Worm (Caenorhabditis elegans) whole organism, L4 larva: ENCODE data around the gene skr-6.
"Not testable (repeated sequence)": the region's sequence is repeated elsewhere in the genome, so short reads cannot be mapped to it uniquely, and the experiment has no call there.

Source experiments
- F10B5.3 ChIP-seq: sonication (generic microtip); optimal IDR thresholded peaks from 2 replicates; lab custom pipeline; 2016; ENCODE audit warnings: mild to moderate bottlenecking, missing genetic modification characterization, missing compliant biosample characterization
- F44E2.7 ChIP-seq: fragments of 200-800 bp; sonication (Bioruptor generic); IDR thresholded peaks from 2 replicates; pipeline ENCODE4 v2.1.2; 2022; ENCODE audit warnings: missing genetic modification characterization, missing compliant biosample characterization
- F49E8.2 ChIP-seq: sonication (generic microtip); optimal IDR thresholded peaks from 2 replicates; lab custom pipeline; 2016; ENCODE audit warnings: missing compliant biosample characterization, mild to moderate bottlenecking, missing genetic modification characterization, borderline replicate concordance
- T20F7.1 ChIP-seq: fragments of 200-800 bp; sonication (Bioruptor generic); optimal IDR thresholded peaks from 2 replicates; lab custom pipeline; 2018; ENCODE audit warnings: mild to moderate bottlenecking, missing genetic modification characterization, missing compliant biosample characterization
- T26A8.4 ChIP-seq: fragments of 200-800 bp; sonication (Bioruptor generic); IDR thresholded peaks from 2 replicates; pipeline ENCODE4 v1.3.6; 2022; ENCODE audit warnings: missing genetic modification characterization, missing compliant biosample characterization
- Y48G9A.11 ChIP-seq: fragments of 200-800 bp; sonication (Bioruptor generic); IDR thresholded peaks from 2 replicates; pipeline ENCODE4 v1.3.6; 2022; ENCODE audit warnings: missing genetic modification reagents, missing genetic modification characterization, missing compliant biosample characterization
- ZK337.2 ChIP-seq: fragments of 200-800 bp; sonication (Bioruptor generic); IDR thresholded peaks from 2 replicates; pipeline ENCODE4 v1.3.6; 2022; ENCODE audit warnings: missing genetic modification reagents, missing genetic modification characterization, missing compliant biosample characterization
- ZK546.5 ChIP-seq, 2 experiments: sonication (generic microtip); optimal IDR thresholded peaks; 2 replicates each; lab custom pipeline; 2017; ENCODE audit warnings: missing biosample characterization in 2 of 2, missing genetic modification characterization in 2 of 2
- ama-1 ChIP-seq: fragments of 150-350 bp; optimal IDR thresholded peaks from 2 replicates; lab custom pipeline; 2014; ENCODE audit warnings: inconsistent platforms, mixed read lengths
- attf-4 ChIP-seq: sonication (generic microtip); optimal IDR thresholded peaks from 3 replicates; lab custom pipeline; 2017; ENCODE audit warnings: missing biosample characterization, missing genetic modification characterization
- ceh-44 ChIP-seq: fragments of 200-800 bp; sonication (Bioruptor generic); IDR thresholded peaks from 2 replicates; pipeline ENCODE4 v1.3.6; 2022; ENCODE audit warnings: missing genetic modification reagents, missing genetic modification characterization, missing compliant biosample characterization
- cey-2 ChIP-seq: sonication (generic microtip); optimal IDR thresholded peaks from 3 replicates; lab custom pipeline; 2017; ENCODE audit warnings: missing genetic modification characterization, mild to moderate bottlenecking, missing compliant biosample characterization, antibody characterized with exemption, borderline replicate concordance; ENCODE audit not compliant: insufficient read depth
- daf-8 ChIP-seq: fragments of 200-800 bp; sonication (Bioruptor generic); IDR thresholded peaks from 2 replicates; pipeline ENCODE4 v1.3.6; 2022; ENCODE audit warnings: missing genetic modification characterization, missing compliant biosample characterization
- dmd-8 ChIP-seq: fragments of 200-800 bp; sonication (Bioruptor generic); IDR thresholded peaks from 2 replicates; pipeline ENCODE4 v1.3.6; 2022; ENCODE audit warnings: missing genetic modification characterization, missing compliant biosample characterization
- dpl-1 ChIP-seq: fragments of 150-350 bp; optimal IDR thresholded peaks from 2 replicates; lab custom pipeline; 2014; ENCODE audit warnings: missing biosample characterization, missing genetic modification reagents, missing genetic modification characterization
- gei-8 ChIP-seq: fragments of 200-800 bp; sonication (Bioruptor generic); optimal IDR thresholded peaks from 2 replicates; lab custom pipeline; 2018; ENCODE audit warnings: mild to moderate bottlenecking, missing genetic modification characterization, missing compliant biosample characterization
- hif-1 ChIP-seq, 2 experiments: sonication (generic microtip); optimal IDR thresholded peaks; 2 replicates each; lab custom pipeline; 2016 to 2017; ENCODE audit warnings: missing compliant biosample characterization in 2 of 2, missing genetic modification characterization in 2 of 2, missing genetic modification reagents in 2 of 2, missing genotype in 2 of 2, mild to moderate bottlenecking in 1 of 2
- hlh-30 ChIP-seq: sonication (generic microtip); optimal IDR thresholded peaks from 2 replicates; lab custom pipeline; 2017; ENCODE audit warnings: antibody characterized with exemption, mild to moderate bottlenecking, missing genetic modification characterization, missing compliant biosample characterization; ENCODE audit not compliant: insufficient read depth
- lin-29 ChIP-seq: fragments of 200-800 bp; sonication (Bioruptor generic); IDR thresholded peaks from 2 replicates; pipeline ENCODE4 v1.3.6; 2022; ENCODE audit warnings: missing genetic modification reagents, missing genetic modification characterization, missing compliant biosample characterization
- lin-39 ChIP-seq: fragments of 150-350 bp; optimal IDR thresholded peaks from 2 replicates; lab custom pipeline; 2014; ENCODE audit warnings: missing biosample characterization, missing genetic modification reagents, missing genetic modification characterization
- lir-3 ChIP-seq: sonication (generic microtip); optimal IDR thresholded peaks from 2 replicates; lab custom pipeline; 2016; ENCODE audit warnings: mild to moderate bottlenecking, missing genetic modification characterization, missing compliant biosample characterization
- lsy-2 ChIP-seq, 2 experiments: fragments of 150-350 bp in 1 of 2; sonication (generic microtip) in 1 of 2; optimal IDR thresholded peaks; 2 replicates each; lab custom pipeline; 2014 to 2017; ENCODE audit warnings: missing biosample characterization in 2 of 2, missing genetic modification characterization in 2 of 2
- mdl-1 ChIP-seq, 2 experiments: fragments of 150-350 bp in 1 of 2; sonication (generic microtip) in 1 of 2; optimal IDR thresholded peaks; 2 replicates each; lab custom pipeline; 2014 to 2017; ENCODE audit warnings: missing biosample characterization in 2 of 2, missing genetic modification characterization in 2 of 2
- mes-2 ChIP-seq: sonication (generic microtip); optimal IDR thresholded peaks from 2 replicates; lab custom pipeline; 2016; ENCODE audit warnings: missing genotype, mild to moderate bottlenecking, missing genetic modification characterization, missing compliant biosample characterization; ENCODE audit not compliant: poor library complexity, severe bottlenecking
- nhr-10 ChIP-seq: fragments of 150-350 bp; optimal IDR thresholded peaks from 2 replicates; lab custom pipeline; 2014; ENCODE audit warnings: missing biosample characterization, missing genetic modification characterization
- nhr-48 ChIP-seq: sonication (generic microtip); optimal IDR thresholded peaks from 2 replicates; lab custom pipeline; 2016; ENCODE audit warnings: mild to moderate bottlenecking, missing genetic modification characterization, missing compliant biosample characterization
- nhr-6 ChIP-seq: fragments of 150-350 bp; optimal IDR thresholded peaks from 2 replicates; lab custom pipeline; 2014; ENCODE audit warnings: missing biosample characterization, missing genetic modification characterization
- nhr-77 ChIP-seq: fragments of 150-350 bp; optimal IDR thresholded peaks from 2 replicates; lab custom pipeline; 2014; ENCODE audit warnings: missing biosample characterization, missing genetic modification characterization
- pha-4 ChIP-seq, 2 experiments: fragments of 150-350 bp in 1 of 2; fragments of 200-800 bp in 1 of 2; sonication (Bioruptor generic) in 1 of 2; IDR thresholded peaks in 1 of 2; optimal IDR thresholded peaks in 1 of 2; 2 replicates each; pipeline versions ENCODE4 v1.3.6 to Lab custom; 2014 to 2022; ENCODE audit warnings: missing genetic modification characterization in 2 of 2, missing genetic modification reagents in 2 of 2, missing biosample characterization in 1 of 2, missing compliant biosample characterization in 1 of 2
- rbr-2 ChIP-seq: sonication (generic microtip); optimal IDR thresholded peaks from 2 replicates; lab custom pipeline; 2016; ENCODE audit warnings: missing genotype, missing genetic modification characterization, missing compliant biosample characterization
- saeg-2 ChIP-seq: fragments of 200-800 bp; sonication (Bioruptor generic); IDR thresholded peaks from 2 replicates; pipeline ENCODE4 v1.3.6; 2022; ENCODE audit warnings: missing genetic modification reagents, missing genetic modification characterization, missing compliant biosample characterization
- sdz-12 ChIP-seq: fragments of 200-800 bp; sonication (Bioruptor generic); optimal IDR thresholded peaks from 2 replicates; lab custom pipeline; 2018; ENCODE audit warnings: mild to moderate bottlenecking, missing genetic modification characterization, missing compliant biosample characterization
- skn-1 ChIP-seq: fragments of 150-350 bp; optimal IDR thresholded peaks from 2 replicates; lab custom pipeline; 2014; ENCODE audit warnings: missing biosample characterization, missing genetic modification characterization
- spr-1 ChIP-seq: sonication (generic microtip); optimal IDR thresholded peaks from 2 replicates; lab custom pipeline; 2016; ENCODE audit warnings: mild to moderate bottlenecking, missing genetic modification characterization, missing compliant biosample characterization
- spr-3 ChIP-seq: fragments of 200-800 bp; sonication (Bioruptor generic); optimal IDR thresholded peaks from 2 replicates; lab custom pipeline; 2018; ENCODE audit warnings: mild to moderate bottlenecking, missing genetic modification characterization, missing compliant biosample characterization
- unc-130 ChIP-seq: sonication (generic microtip); optimal IDR thresholded peaks from 2 replicates; lab custom pipeline; 2016; ENCODE audit warnings: missing genetic modification reagents, missing genetic modification characterization, missing compliant biosample characterization
- unc-62 ChIP-seq, 3 experiments: fragments of 150-350 bp in 1 of 3; sonication (generic microtip); optimal IDR thresholded peaks in 2 of 3; peaks in 1 of 3; 1 replicate in 1 of 3; 2 replicates in 2 of 3; lab custom pipeline; 2014 to 2017; ENCODE audit warnings: missing biosample characterization in 3 of 3, missing genetic modification characterization in 3 of 3, missing genetic modification reagents in 3 of 3, missing genotype in 1 of 3
- vab-7 ChIP-seq: fragments of 200-800 bp; sonication (Bioruptor generic); IDR thresholded peaks from 2 replicates; pipeline ENCODE4 v1.3.6; 2022; ENCODE audit warnings: missing genetic modification reagents, missing genetic modification characterization, missing compliant biosample characterization
- zag-1 ChIP-seq: fragments of 150-350 bp; optimal IDR thresholded peaks from 2 replicates; lab custom pipeline; 2014; ENCODE audit warnings: missing biosample characterization, missing genetic modification characterization
- zip-11 ChIP-seq: fragments of 200-800 bp; sonication (Bioruptor generic); IDR thresholded peaks from 2 replicates; pipeline ENCODE4 v1.3.6; 2022; ENCODE audit warnings: missing genetic modification characterization, missing compliant biosample characterization
- ztf-11 ChIP-seq: fragments of 150-350 bp; optimal IDR thresholded peaks from 2 replicates; lab custom pipeline; 2014; ENCODE audit warnings: missing biosample characterization, missing genetic modification characterization

The skr-6 gene

DNA sequence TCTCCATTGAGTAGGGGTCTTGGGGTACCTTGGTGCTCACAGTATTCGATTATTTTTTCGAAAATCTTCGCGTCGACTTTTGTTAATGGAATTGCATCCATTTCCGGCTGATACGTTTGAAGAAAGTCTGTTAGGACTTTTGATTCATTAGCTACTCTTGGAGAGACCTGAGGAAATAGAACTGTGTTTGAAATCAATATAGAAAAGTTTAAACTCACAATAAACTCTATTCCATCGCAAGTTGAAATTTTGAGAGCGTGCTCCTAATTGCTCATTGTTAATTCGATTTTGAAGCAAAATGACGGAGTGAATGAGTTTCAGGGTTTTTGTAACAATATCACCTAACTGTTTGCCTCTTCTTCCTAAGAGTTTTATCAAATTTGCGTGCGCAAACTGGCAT lies at the start of gene skr-6:
Gene skr-6 (minus strand): TSS at position 101 of the 400 bp plus-strand sequence.
- no peak for TF ChIP-seq nhr-10 (tag; lab: Kevin White, UChicago)
- no peak for TF ChIP-seq T26A8.4 (GFP tag; lab: Robert Waterston, UW)
- TF ChIP-seq unc-62 (GFP tag; optimal IDR thresholded peaks at IDR 0.05 in 1 of 2; lab: Kevin White, UChicago): no peak
- no peak for TF ChIP-seq unc-62 (tag; optimal IDR thresholded peaks at IDR 0.05; lab: Kevin White, UChicago)
- TF ChIP-seq skn-1 (tag; lab: Kevin White, UChicago): no peak
- no peak for TF ChIP-seq lir-3 (tag; lab: Kevin White, UChicago)
- TF ChIP-seq F10B5.3: no peak
- no peak for TF ChIP-seq lsy-2 (tag; optimal IDR thresholded peaks at IDR 0.05; lab: Kevin White, UChicago)
- no peak for TF ChIP-seq pha-4 (GFP tag; IDR thresholded peaks at IDR 0.05; lab: Robert Waterston, UW)
- TF ChIP-seq pha-4 (tag; optimal IDR thresholded peaks at IDR 0.05; lab: Kevin White, UChicago): no peak
- no peak for TF ChIP-seq ZK546.5 (tag; optimal IDR thresholded peaks at IDR 0.05; lab: Kevin White, UChicago)
- no peak for TF ChIP-seq sdz-12
- no peak for TF ChIP-seq mes-2
- no peak for TF ChIP-seq ztf-11 (tag; lab: Kevin White, UChicago)
- no peak for TF ChIP-seq nhr-48 (tag; lab: Kevin White, UChicago)
- no peak for TF ChIP-seq unc-130
- TF ChIP-seq mdl-1 (tag; optimal IDR thresholded peaks at IDR 0.05; lab: Kevin White, UChicago): no peak
- no peak for TF ChIP-seq F44E2.7
- no peak for TF ChIP-seq spr-1 (tag; lab: Kevin White, UChicago)

DNA sequence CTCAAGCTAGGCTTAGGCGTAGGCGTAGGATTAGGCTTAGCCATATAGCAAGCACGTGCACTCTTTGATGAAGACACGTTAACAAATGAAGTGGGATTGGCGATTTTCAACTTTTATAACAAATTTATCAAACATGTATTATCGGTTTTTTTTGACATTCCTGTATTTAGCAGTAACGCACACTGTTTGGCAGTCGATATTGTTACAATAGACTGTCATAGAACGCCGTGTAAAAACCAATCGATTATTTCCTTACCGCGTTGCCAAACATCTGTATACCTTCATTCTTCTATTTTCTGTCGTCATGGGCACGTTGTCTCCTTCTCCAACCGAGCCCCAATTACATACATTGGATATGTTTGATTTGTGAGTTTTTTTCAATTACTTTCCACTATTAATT lies 48.5 kb upstream of the skr-6 start, which contains the start of gene fbxb-119:
Gene fbxb-119 (plus strand): TSS at position 301 of the 400 bp plus-strand sequence.
- TF ChIP-seq rbr-2 (tag; lab: Kevin White, UChicago): no peak
- peak in 1 of 2 experiments; percentile 23 for TF ChIP-seq unc-62 (GFP tag; optimal IDR thresholded peaks at IDR 0.05 in 1 of 2; lab: Kevin White, UChicago)
- no peak for TF ChIP-seq unc-62 (tag; optimal IDR thresholded peaks at IDR 0.05; lab: Kevin White, UChicago)

DNA sequence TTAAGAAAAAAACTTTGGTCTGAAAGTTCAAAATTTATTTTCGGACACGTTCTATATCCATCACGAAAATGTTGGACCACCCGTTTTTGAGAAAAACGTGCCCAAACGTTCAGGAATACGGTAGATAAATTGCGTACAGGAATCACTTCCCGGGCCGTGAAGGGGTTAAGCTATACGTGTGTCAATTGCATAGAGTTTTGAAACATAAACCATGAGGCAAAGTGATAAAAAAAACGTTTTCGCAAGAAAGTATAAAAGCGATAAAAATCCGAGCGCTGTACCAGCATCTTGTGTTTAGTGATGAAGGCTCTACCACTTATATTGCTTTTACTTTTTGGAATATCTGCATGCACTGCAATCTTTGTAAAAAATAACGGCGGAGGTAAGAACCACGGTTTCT lies 32.6 kb upstream of the skr-6 start, which contains the start of gene Y51A2A.6:
Gene Y51A2A.6 (plus strand): TSS at position 301 of the 400 bp plus-strand sequence.
- TF ChIP-seq daf-8 (GFP tag; lab: Robert Waterston, UW); spr-3 (GFP tag; lab: Kevin White, UChicago); nhr-77 (tag; lab: Kevin White, UChicago): not testable (repeated sequence)

DNA sequence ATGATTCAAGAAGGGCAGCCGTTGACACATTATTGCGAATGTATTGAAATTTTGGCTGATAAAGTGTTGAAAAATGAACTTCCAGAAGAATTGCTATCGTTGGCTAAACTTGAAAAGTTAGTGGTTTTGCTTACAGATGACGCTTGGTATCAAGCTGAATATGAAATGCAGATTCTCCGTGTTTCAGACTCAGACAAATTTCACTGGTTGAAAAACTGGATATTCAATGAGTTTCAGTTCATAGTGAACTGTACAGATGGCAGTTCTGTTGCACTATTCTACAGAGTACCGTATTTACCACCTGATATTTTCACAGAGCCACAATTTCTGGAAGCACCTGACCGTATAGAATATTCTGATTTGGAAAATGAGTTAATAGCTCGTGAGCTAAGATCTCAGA lies 29.5 kb upstream of the skr-6 start:
- no peak for TF ChIP-seq ceh-44
- no peak for TF ChIP-seq zip-11
- no peak for TF ChIP-seq lin-39
- TF ChIP-seq unc-62 (GFP tag; optimal IDR thresholded peaks at IDR 0.05 in 1 of 2; lab: Kevin White, UChicago): peak in 1 of 2 experiments; percentile 96
- TF ChIP-seq unc-62 (tag; optimal IDR thresholded peaks at IDR 0.05; lab: Kevin White, UChicago): no peak

DNA sequence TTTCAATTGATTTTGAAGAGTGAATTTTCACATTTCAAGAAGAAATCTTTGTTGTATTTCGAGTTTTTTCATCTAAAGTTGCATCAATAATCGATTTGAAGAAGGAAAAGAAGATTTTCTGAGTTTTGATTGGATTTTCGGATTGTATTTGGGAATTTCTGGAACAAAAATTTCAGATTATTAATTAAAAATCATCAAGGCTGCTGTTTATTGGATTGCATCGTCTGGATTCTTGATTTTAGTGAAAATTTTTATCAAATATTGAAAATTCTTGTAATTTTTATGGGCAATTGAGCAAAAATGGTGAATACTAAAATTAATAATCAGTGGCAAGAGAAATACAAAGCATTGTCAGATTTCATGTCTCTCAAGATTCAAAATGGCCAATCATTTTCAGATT lies 28.7 kb upstream of the skr-6 start, which contains the start of gene Y51A2A.5:
Gene Y51A2A.5 (plus strand): TSS at position 301 of the 400 bp plus-strand sequence.
- TF ChIP-seq lin-29 (no peak), cey-2 (tag; lab: Kevin White, UChicago) (no peak), hlh-30 (no peak), hif-1 (tag; optimal IDR thresholded peaks at IDR 0.05; lab: Kevin White, UChicago) (no peak), attf-4 (tag; lab: Kevin White, UChicago) (no peak), ama-1 (lab: Kevin White, UChicago) (no peak), gei-8 (no peak), zag-1 (tag; lab: Kevin White, UChicago) (no peak), T20F7.1 (GFP tag; lab: Kevin White, UChicago) (no peak), dmd-8 (GFP tag; lab: Robert Waterston, UW) (no peak), ceh-44 (no peak), nhr-48 (tag; lab: Kevin White, UChicago) (no peak), ZK337.2 (GFP tag; lab: Robert Waterston, UW) (no peak), vab-7 (no peak), saeg-2 (GFP tag; lab: Robert Waterston, UW) (no peak), dpl-1 (GFP tag; lab: Kevin White, UChicago) (no peak), F49E8.2 (tag; lab: Kevin White, UChicago) (no peak), nhr-6 (tag; lab: Kevin White, UChicago) (no peak), Y48G9A.11 (GFP tag; lab: Robert Waterston, UW) (no peak)
